Worm (Caenorhabditis elegans) whole organism, early embryonic: Measurements from ENCODE around the gene C31C9.6.

ENCODE experiments used
- B0310.2 ChIP-seq: sonication (generic microtip); optimal IDR thresholded peaks from 2 replicates; lab custom pipeline; 2016; ENCODE audit warnings: mild to moderate bottlenecking, missing genetic modification characterization, missing compliant biosample characterization
- F13C5.2 ChIP-seq: sonication (generic microtip); optimal IDR thresholded peaks from 2 replicates; lab custom pipeline; 2017; ENCODE audit warnings: mild to moderate bottlenecking, missing genetic modification characterization, inconsistent platforms, missing compliant biosample characterization
- aly-1 ChIP-seq: sonication (generic microtip); optimal IDR thresholded peaks from 2 replicates; lab custom pipeline; 2016; ENCODE audit warnings: missing genetic modification characterization, missing compliant biosample characterization
- ama-1 ChIP-seq: fragments of 150-350 bp; optimal IDR thresholded peaks from 2 replicates; lab custom pipeline; 2014
- ceh-13 ChIP-seq: fragments of 200-800 bp; sonication (Bioruptor generic); optimal IDR thresholded peaks from 2 replicates; lab custom pipeline; 2018; ENCODE audit warnings: mild to moderate bottlenecking, missing genetic modification characterization, missing compliant biosample characterization
- ceh-36 ChIP-seq: sonication (generic microtip); optimal IDR thresholded peaks from 2 replicates; lab custom pipeline; 2016; ENCODE audit warnings: missing genetic modification characterization, inconsistent platforms, missing compliant biosample characterization
- ets-7 ChIP-seq: sonication (generic microtip); optimal IDR thresholded peaks from 2 replicates; lab custom pipeline; 2016; ENCODE audit warnings: missing genotype, missing genetic modification characterization, missing compliant biosample characterization
- flt-1 ChIP-seq: fragments of 200-800 bp; sonication (Bioruptor generic); IDR thresholded peaks from 2 replicates; pipeline ENCODE4 v1.3.6; 2022; ENCODE audit warnings: missing genetic modification characterization, missing compliant biosample characterization
- hmbx-1 ChIP-seq: sonication (generic microtip); optimal IDR thresholded peaks from 2 replicates; lab custom pipeline; 2016; ENCODE audit warnings: mild to moderate bottlenecking, missing genetic modification characterization, missing compliant biosample characterization
- hnd-1 ChIP-seq: sonication (generic microtip); optimal IDR thresholded peaks from 2 replicates; lab custom pipeline; 2016; ENCODE audit warnings: missing genetic modification characterization, missing compliant biosample characterization
- pes-1 ChIP-seq: fragments of 200-800 bp; sonication (Bioruptor generic); IDR thresholded peaks from 2 replicates; pipeline ENCODE4 v1.3.6; 2022; ENCODE audit warnings: missing genetic modification reagents, missing genetic modification characterization, missing compliant biosample characterization
- scrt-1 ChIP-seq: fragments of 200-800 bp; sonication (Bioruptor generic); IDR thresholded peaks from 2 replicates; pipeline ENCODE4 v1.3.6; 2022; ENCODE audit warnings: missing genetic modification characterization, missing compliant biosample characterization
- sea-1 ChIP-seq: fragments of 200-800 bp; sonication (Bioruptor generic); conservative IDR thresholded peaks from 2 replicates; pipeline ENCODE4 v1.3.6; 2022; ENCODE audit warnings: missing genetic modification characterization, missing compliant biosample characterization
- tbx-11 ChIP-seq: fragments of 200-800 bp; sonication (Bioruptor generic); IDR thresholded peaks from 2 replicates; pipeline ENCODE4 v1.3.6; 2022; ENCODE audit warnings: missing genetic modification characterization, missing compliant biosample characterization
- tbx-37 ChIP-seq: fragments of 200-800 bp; sonication (Bioruptor generic); conservative IDR thresholded peaks from 2 replicates; pipeline ENCODE4 v1.3.6; 2022; ENCODE audit warnings: missing genetic modification reagents, missing genetic modification characterization, missing compliant biosample characterization
- tra-4 ChIP-seq: sonication (generic microtip); optimal IDR thresholded peaks from 2 replicates; lab custom pipeline; 2017; ENCODE audit warnings: missing genetic modification characterization, missing compliant biosample characterization

Gene C31C9.6

ce11 chrII:13616000-13616399, 45.9 kb downstream of the C31C9.6 start, which contains the start of gene gst-14:
Gene gst-14, minus strand, starts transcription at chrII:13616100.
- TF ChIP-seq ama-1 (lab: Kevin White, UChicago) (no peak), pes-1 (GFP tag; lab: Robert Waterston, UW) (no peak), B0310.2 (tag; lab: Kevin White, UChicago) (no peak), F13C5.2 (tag; lab: Kevin White, UChicago) (no peak), tra-4 (tag; lab: Kevin White, UChicago) (no peak), tbx-11 (GFP tag; lab: Robert Waterston, UW) (no peak), hmbx-1 (tag; lab: Kevin White, UChicago) (no peak), scrt-1 (GFP tag; lab: Robert Waterston, UW) (no peak)

- TF ChIP-seq ets-7 (tag; lab: Kevin White, UChicago) (no peak), aly-1 (tag; lab: Kevin White, UChicago) (no peak), ama-1 (lab: Kevin White, UChicago) (no peak), hnd-1 (no peak), pes-1 (GFP tag; lab: Robert Waterston, UW) (no peak), hmbx-1 (tag; lab: Kevin White, UChicago) (no peak), B0310.2 (tag; lab: Kevin White, UChicago) (no peak), tra-4 (tag; lab: Kevin White, UChicago) (no peak), ceh-13 (no peak)
Measured at ce11 chrII:13614516-13614915, 47.4 kb downstream of the C31C9.6 start.

- no peak for TF ChIP-seq flt-1
- TF ChIP-seq sea-1 = no peak
- no peak for TF ChIP-seq tbx-11 (GFP tag; lab: Robert Waterston, UW)
Measured at ce11 chrII:13613096-13613495, 48.8 kb downstream of the C31C9.6 start, which contains the start of gene gst-15. Gene gst-15, minus strand, starts transcription at chrII:13613196.

ce11 chrII:13611186-13611585, 50.7 kb downstream of the C31C9.6 start, which contains the start of gene gst-24:
Gene gst-24, minus strand, starts transcription at chrII:13611366.
- TF ChIP-seq tra-4 (tag; lab: Kevin White, UChicago) (no peak), ceh-13 (no peak), B0310.2 (tag; lab: Kevin White, UChicago) (no peak), tbx-11 (GFP tag; lab: Robert Waterston, UW) (no peak), ceh-36 (tag; lab: Kevin White, UChicago) (no peak), hmbx-1 (tag; lab: Kevin White, UChicago) (no peak), aly-1 (tag; lab: Kevin White, UChicago) (no peak)

- TF ChIP-seq F13C5.2 (tag; lab: Kevin White, UChicago) = no peak
- no peak for TF ChIP-seq pes-1 (GFP tag; lab: Robert Waterston, UW)
- TF ChIP-seq aly-1 (tag; lab: Kevin White, UChicago) = no peak
- TF ChIP-seq scrt-1 (GFP tag; lab: Robert Waterston, UW) = no peak
- TF ChIP-seq tbx-11 (GFP tag; lab: Robert Waterston, UW) = no peak
- no peak for TF ChIP-seq ceh-13
- no peak for TF ChIP-seq ceh-36 (tag; lab: Kevin White, UChicago)
- TF ChIP-seq ama-1 (lab: Kevin White, UChicago) = no peak
- TF ChIP-seq hnd-1 = no peak
- no peak for TF ChIP-seq sea-1
- TF ChIP-seq tra-4 (tag; lab: Kevin White, UChicago) = no peak
- TF ChIP-seq ets-7 (tag; lab: Kevin White, UChicago) = no peak
- TF ChIP-seq tbx-37 = no peak
- TF ChIP-seq flt-1 = no peak
- TF ChIP-seq hmbx-1 (tag; lab: Kevin White, UChicago) = no peak
- no peak for TF ChIP-seq B0310.2 (tag; lab: Kevin White, UChicago)
Measured at ce11 chrII:13609655-13610054, 52.2 kb downstream of the C31C9.6 start, which contains the start of gene gst-20. Gene gst-20, minus strand, starts transcription at chrII:13609824.
